Fruit fly (Drosophila melanogaster): ENCODE results near the gene CG14907.
A peak's percentile ranks its signal among the peaks of the same experiment; 100 is the strongest.

- TF ChIP-seq CG7045 (GFP tag; optimal IDR thresholded peaks at IDR 0.05) = no peak
- TF ChIP-seq CG12768 (GFP tag; optimal IDR thresholded peaks at IDR 0.05) = no peak
- TF ChIP-seq CG5204 (GFP tag; optimal IDR thresholded peaks at IDR 0.05) = no peak
- TF ChIP-seq Hr96 (GFP tag; optimal IDR thresholded peaks at IDR 0.05) = peak; percentile 4
- TF ChIP-seq CG11617 (GFP tag; optimal IDR thresholded peaks at IDR 0.05) = no peak
- peak; percentile 43 for TF ChIP-seq kay (GFP tag; ENCODE audit: borderline replicate concordance)
- no peak for TF ChIP-seq cnc (optimal IDR thresholded peaks at IDR 0.05)
- no peak for TF ChIP-seq pad (GFP tag; optimal IDR thresholded peaks at IDR 0.05)
- no peak for TF ChIP-seq cic (GFP tag; optimal IDR thresholded peaks at IDR 0.05)
- no peak for TF ChIP-seq CG1620 (GFP tag; optimal IDR thresholded peaks at IDR 0.05)
- TF ChIP-seq bab1 (GFP tag; optimal IDR thresholded peaks at IDR 0.05) = peak; percentile 11
Measured at dm6 chr3R:16614241-16614640, 37.9 kb downstream of the CG14907 start, which contains the start of gene CG10340.
